Fruit fly (Drosophila melanogaster): ENCODE data around the gene CG12003.

Gene CG12003

dm6 chr3L:1579169-1579853 lies 14.1 kb downstream of the CG12003 start (continued):
- no peak for TF ChIP-seq rib (GFP tag; IDR thresholded peaks at IDR 0.05)
- no peak for TF ChIP-seq sc (optimal IDR thresholded peaks at IDR 0.05)
- TF ChIP-seq sc (GFP tag; optimal IDR thresholded peaks at IDR 0.05) = peak; percentile 77
- TF ChIP-seq h (optimal IDR thresholded peaks at IDR 0.05) = no peak
- peak; percentile 81 for TF ChIP-seq CG1603 (tag; optimal IDR thresholded peaks at IDR 0.05)
- TF ChIP-seq gcm (GFP tag; optimal IDR thresholded peaks at IDR 0.05) = peak; percentile 69
- no peak for TF ChIP-seq CTCF (GFP tag; optimal IDR thresholded peaks at IDR 0.05)
- TF ChIP-seq CG15269 (tag; optimal IDR thresholded peaks at IDR 0.05) = peak; percentile 55
- TF ChIP-seq cato (GFP tag; optimal IDR thresholded peaks at IDR 0.05; ENCODE audit: borderline replicate concordance) = peak; percentile 47
- TF ChIP-seq CG2712 (tag; optimal IDR thresholded peaks at IDR 0.05) = peak; percentile 73
- TF ChIP-seq CG14441 (GFP tag; IDR thresholded peaks at IDR 0.05) = no peak; the same call in 1 of the 2 replicates
- peak; percentile 64 for TF ChIP-seq CG4360 (GFP tag; IDR thresholded peaks at IDR 0.05)
- peak; percentile 74 for TF ChIP-seq CG11504 (tag; optimal IDR thresholded peaks at IDR 0.05)
- TF ChIP-seq CG9215 (GFP tag; IDR thresholded peaks at IDR 0.05) = no peak
- TF ChIP-seq trem (tag; optimal IDR thresholded peaks at IDR 0.05) = peak; percentile 52
- peak; percentile 63 for TF ChIP-seq CG12104 (GFP tag; optimal IDR thresholded peaks at IDR 0.05)
- TF ChIP-seq CG10462 (GFP tag; optimal IDR thresholded peaks at IDR 0.05) = peak; percentile 55
- peak in 1 of 2 experiments; percentile 32 for TF ChIP-seq Eip74EF (GFP tag; optimal IDR thresholded peaks at IDR 0.05)
- TF ChIP-seq CoRest (tag; optimal IDR thresholded peaks at IDR 0.05) = peak; percentile 64
- peak; percentile 58 for TF ChIP-seq CG2116 (GFP tag; optimal IDR thresholded peaks at IDR 0.05)
- no peak for TF ChIP-seq CG2199 (GFP tag; IDR thresholded peaks at IDR 0.05)
- no peak for TF ChIP-seq luna (GFP tag; optimal IDR thresholded peaks at IDR 0.05)
- peak; percentile 53 for TF ChIP-seq BtbVII (GFP tag; optimal IDR thresholded peaks at IDR 0.05)
- peak; percentile 66 for TF ChIP-seq stc (GFP tag; IDR thresholded peaks at IDR 0.05)
- no peak for TF ChIP-seq Sin3A (optimal IDR thresholded peaks at IDR 0.05)
- peak; percentile 55 for TF ChIP-seq psq (GFP tag; optimal IDR thresholded peaks at IDR 0.05)
- TF ChIP-seq E2f1 (GFP tag; IDR thresholded peaks at IDR 0.05) = 0 out of 2 replicates have a peak, but pooled peaks have one; percentile 48
- peak; percentile 58 for TF ChIP-seq TFAM (GFP tag; optimal IDR thresholded peaks at IDR 0.05)
- TF ChIP-seq C15 (GFP tag; IDR thresholded peaks at IDR 0.05) = no peak
- TF ChIP-seq CG8944 (GFP tag; optimal IDR thresholded peaks at IDR 0.05) = peak; percentile 50
- peak; percentile 51 for TF ChIP-seq CG12299 (tag; optimal IDR thresholded peaks at IDR 0.05)
- TF ChIP-seq CG16815 (GFP tag; optimal IDR thresholded peaks at IDR 0.05) = peak; percentile 26
- no peak; the same call in 2 of the 3 replicates for TF ChIP-seq tgo (GFP tag; IDR thresholded peaks at IDR 0.05)
- peak; percentile 61 for TF ChIP-seq CG33213 (GFP tag; optimal IDR thresholded peaks at IDR 0.05)
- TF ChIP-seq fu2 (GFP tag; optimal IDR thresholded peaks at IDR 0.05) = no peak
- peak; percentile 19 for TF ChIP-seq CG10366 (GFP tag; IDR thresholded peaks at IDR 0.05)
- TF ChIP-seq Hey (tag; optimal IDR thresholded peaks at IDR 0.05) = peak; percentile 29
- peak; percentile 70 for TF ChIP-seq CG7271 (tag; optimal IDR thresholded peaks at IDR 0.05)
- no peak for TF ChIP-seq Neu2 (GFP tag; optimal IDR thresholded peaks at IDR 0.05; ENCODE audit: borderline replicate concordance)
- TF ChIP-seq corto (GFP tag; optimal IDR thresholded peaks at IDR 0.05) = no peak
- TF ChIP-seq CG5180 (GFP tag; optimal IDR thresholded peaks at IDR 0.05) = peak; percentile 74
- TF ChIP-seq CHES-1-like (GFP tag; optimal IDR thresholded peaks at IDR 0.05) = peak; percentile 72
- peak; percentile 36 for TF ChIP-seq CG30403 (GFP tag; optimal IDR thresholded peaks at IDR 0.05)
- no peak for TF ChIP-seq ro (GFP tag; IDR thresholded peaks at IDR 0.05)
- TF ChIP-seq CG8924 (tag; optimal IDR thresholded peaks at IDR 0.05) = peak; percentile 78
- TF ChIP-seq zfh2 (GFP tag; optimal IDR thresholded peaks at IDR 0.05) = no peak
- peak; percentile 19; the same call in 1 of the 2 replicates for TF ChIP-seq MBD-R2 (GFP tag; IDR thresholded peaks at IDR 0.05)
- no peak for TF ChIP-seq danr (GFP tag; IDR thresholded peaks at IDR 0.05)
- no peak for TF ChIP-seq CG8478 (optimal IDR thresholded peaks at IDR 0.05)
- peak; percentile 0 for TF ChIP-seq MESR4 (GFP tag; optimal IDR thresholded peaks at IDR 0.05)
- TF ChIP-seq Doc3 (GFP tag; IDR thresholded peaks at IDR 0.05; ENCODE audit: partially characterized antibody) = no peak

Measured in whole organism, embryonic.